Fruit fly (Drosophila melanogaster): Measurements from ENCODE around the gene CG7102.
A peak's percentile ranks its signal among the peaks of the same experiment; 100 is the strongest.

CG7102 gene

dm6 chr2L:7875676-7876075 is 11.6 kb downstream of the CG7102 start (continued):
- TF ChIP-seq Fer2 (tag; optimal IDR thresholded peaks at IDR 0.05) (no peak), CG15011 (GFP tag; optimal IDR thresholded peaks at IDR 0.05) (no peak), mld (GFP tag; IDR thresholded peaks at IDR 0.05; ENCODE audit: partially characterized antibody) (no peak), CG6689 (GFP tag; IDR thresholded peaks at IDR 0.05) (peak; percentile 32; the same call in 1 of the 2 replicates), CG10267 (tag; optimal IDR thresholded peaks at IDR 0.05) (peak; percentile 3), prd (optimal IDR thresholded peaks at IDR 0.05) (no peak), prd (GFP tag; IDR thresholded peaks at IDR 0.05) (0 out of 3 replicates have a peak, but pooled peaks have one; percentile 48), Dbx (GFP tag; IDR thresholded peaks at IDR 0.05) (peak; percentile 54; the same call in 2 of the 3 replicates), tgo (GFP tag; IDR thresholded peaks at IDR 0.05) (0 out of 3 replicates have a peak, but pooled peaks have one; percentile 19), CG11696 (GFP tag; IDR thresholded peaks at IDR 0.05) (0 out of 2 replicates have a peak, but pooled peaks have one; percentile 22), CG4424 (GFP tag; optimal IDR thresholded peaks at IDR 0.05) (peak; percentile 12), CG11085 (GFP tag; IDR thresholded peaks at IDR 0.05) (0 out of 2 replicates have a peak, but pooled peaks have one; percentile 6), hkb (optimal IDR thresholded peaks at IDR 0.05) (no peak), hkb (GFP tag; IDR thresholded peaks at IDR 0.05) (peak; percentile 32; the same call in 1 of the 2 replicates), chm (GFP tag; IDR thresholded peaks at IDR 0.05) (peak; percentile 34; the same call in 1 of the 2 replicates), Sox100B (GFP tag; optimal IDR thresholded peaks at IDR 0.05) (no peak), CG9727 (GFP tag; optimal IDR thresholded peaks at IDR 0.05) (peak; percentile 37), dpn (GFP tag; optimal IDR thresholded peaks at IDR 0.05) (no peak), lilli (GFP tag; optimal IDR thresholded peaks at IDR 0.05) (peak; percentile 38), gem (tag; optimal IDR thresholded peaks at IDR 0.05) (peak; percentile 43), CG1603 (tag; optimal IDR thresholded peaks at IDR 0.05) (no peak), dmrt11E (tag; optimal IDR thresholded peaks at IDR 0.05) (peak; percentile 13), lmd (GFP tag; IDR thresholded peaks at IDR 0.05) (peak; percentile 15; the same call in 1 of the 2 replicates), CG18262 (tag; optimal IDR thresholded peaks at IDR 0.05) (no peak), Meics (GFP tag; optimal IDR thresholded peaks at IDR 0.05) (peak; percentile 28), Eip74EF (GFP tag; optimal IDR thresholded peaks at IDR 0.05) (peak in 1 of 2 experiments; percentile 2), CG11456 (GFP tag; IDR thresholded peaks at IDR 0.05) (0 out of 3 replicates have a peak, but pooled peaks have one; percentile 6), oc (tag; optimal IDR thresholded peaks at IDR 0.05) (no peak), CG1832 (GFP tag; optimal IDR thresholded peaks at IDR 0.05) (no peak), CG8944 (GFP tag; optimal IDR thresholded peaks at IDR 0.05) (no peak), Spps (tag; optimal IDR thresholded peaks at IDR 0.05) (no peak), Rfx (GFP tag; IDR thresholded peaks at IDR 0.05) (peak; percentile 78), CG18599 (GFP tag; optimal IDR thresholded peaks at IDR 0.05) (peak; percentile 5), sisA (GFP tag; IDR thresholded peaks at IDR 0.05) (0 out of 2 replicates have a peak, but pooled peaks have one; percentile 14), CG12744 (GFP tag; optimal IDR thresholded peaks at IDR 0.05) (no peak), caup (GFP tag; optimal IDR thresholded peaks at IDR 0.05; ENCODE audit: severe bottlenecking) (peak; percentile 26), CG10274 (GFP tag; optimal IDR thresholded peaks at IDR 0.05) (no peak)

- TF ChIP-seq CG1832 (GFP tag; optimal IDR thresholded peaks at IDR 0.05) (no peak), tna (GFP tag; IDR thresholded peaks at IDR 0.05; ENCODE audit: partially characterized antibody) (peak; percentile 92), CG6654 (GFP tag; optimal IDR thresholded peaks at IDR 0.05) (no peak), pb (GFP tag; optimal IDR thresholded peaks at IDR 0.05) (no peak), fru (optimal IDR thresholded peaks at IDR 0.05) (no peak), CG4328 (GFP tag; optimal IDR thresholded peaks at IDR 0.05) (no peak), CG10462 (GFP tag; optimal IDR thresholded peaks at IDR 0.05) (no peak), Dad (GFP tag; optimal IDR thresholded peaks at IDR 0.05) (no peak), CG31441 (GFP tag; IDR thresholded peaks at IDR 0.05) (no peak), Opbp (GFP tag; IDR thresholded peaks at IDR 0.05; ENCODE audit: partially characterized antibody) (peak; percentile 92), da (GFP tag; optimal IDR thresholded peaks at IDR 0.05) (no peak), fu2 (GFP tag; optimal IDR thresholded peaks at IDR 0.05) (no peak), CG10959 (GFP tag; IDR thresholded peaks at IDR 0.05) (no peak), CG6272 (GFP tag; IDR thresholded peaks at IDR 0.05) (no peak), rib (GFP tag; IDR thresholded peaks at IDR 0.05) (no peak), CG30431 (GFP tag; optimal IDR thresholded peaks at IDR 0.05) (no peak), HLH3B (GFP tag; IDR thresholded peaks at IDR 0.05) (no peak)
Measured at dm6 chr2L:7872680-7873079, 14.6 kb downstream of the CG7102 start.
